Comparison of ENCODE assay signal across 2 worm cellular contexts in the genomic region with DNA sequence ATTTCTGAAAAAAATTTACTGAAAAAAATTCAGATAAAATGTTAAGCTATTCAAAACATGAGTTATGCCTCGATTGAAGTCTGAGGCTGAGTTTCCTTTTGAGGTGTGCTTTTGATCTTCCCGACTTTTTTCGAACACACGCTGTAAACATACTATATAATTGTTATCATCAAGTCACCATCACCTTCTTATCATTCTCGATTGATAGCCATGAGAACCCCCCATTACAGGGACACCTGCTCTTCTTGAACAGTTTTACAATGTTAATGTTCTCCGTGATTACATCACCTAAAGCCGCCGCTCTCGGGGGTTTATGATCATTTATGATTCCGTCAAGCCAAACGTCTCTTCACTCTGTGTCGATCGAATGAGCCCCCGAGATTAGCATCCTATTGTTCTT.
A peak's percentile ranks its signal among the peaks of the same experiment; 100 is the strongest.
TF ChIP-seq lines count a peak whose summit lies in the region.

No protein-coding gene starts in this region.

TF ChIP-seq in whole organism, L4 larva, 104 proteins besides CTCF, POLR2A, EP300 and RAD21:
- TF ChIP-seq ceh-82 (tag; optimal IDR thresholded peaks at IDR 0.05; lab: Kevin White, UChicago) (no peak), pqm-1 (tag; optimal IDR thresholded peaks at IDR 0.05; lab: Kevin White, UChicago) (peak; percentile 15), daf-16 (GFP tag; optimal IDR thresholded peaks at IDR 0.05; lab: Kevin White, UChicago) (no peak), daf-16 (tag; optimal IDR thresholded peaks at IDR 0.05; lab: Kevin White, UChicago) (peak; percentile 45), tra-1 (GFP tag; IDR thresholded peaks at IDR 0.05; lab: Robert Waterston, UW) (no peak)
TF ChIP-seq in whole organism, L4 larva: peak in this region for 2.

TF ChIP-seq in whole organism, late embryonic, 69 proteins besides CTCF, POLR2A, EP300 and RAD21:
- TF ChIP-seq ceh-34 (tag; optimal IDR thresholded peaks at IDR 0.05; lab: Kevin White, UChicago) (no peak), fkh-10 (GFP tag; optimal IDR thresholded peaks at IDR 0.05; lab: Kevin White, UChicago) (no peak), pros-1 (tag; optimal IDR thresholded peaks at IDR 0.05; lab: Kevin White, UChicago) (no peak), elt-2 (tag; optimal IDR thresholded peaks at IDR 0.05; lab: Kevin White, UChicago) (peak; percentile 96), ama-1 (optimal IDR thresholded peaks at IDR 0.05; lab: Kevin White, UChicago) (no peak)
